Fruit fly (Drosophila melanogaster): ENCODE data around the gene lsn.

The lsn gene

DNA sequence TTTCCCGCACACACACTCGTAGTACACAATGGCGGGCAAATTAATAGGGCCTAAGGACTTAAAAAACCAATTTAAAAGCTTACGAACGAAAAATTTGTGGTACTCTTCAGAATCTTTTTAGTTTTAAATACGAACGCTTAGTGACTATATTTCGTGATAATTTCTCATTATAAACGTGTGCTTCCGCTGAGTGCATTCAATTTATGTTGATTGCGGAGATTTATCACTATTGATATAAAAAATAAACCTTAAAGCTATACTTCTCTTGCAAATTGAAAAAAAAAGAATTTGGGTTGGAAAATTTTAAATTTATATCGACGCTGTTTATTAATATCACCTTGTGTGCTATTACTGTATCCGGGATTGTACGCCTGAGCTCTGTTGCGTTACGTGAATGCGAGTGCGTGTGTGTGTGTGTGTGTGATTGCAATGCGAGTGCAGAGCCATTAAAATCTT is 16.0 kb upstream of the lsn start (continued):
- TF ChIP-seq sc (optimal IDR thresholded peaks at IDR 0.05) (no peak), sc (GFP tag; optimal IDR thresholded peaks at IDR 0.05) (peak; percentile 53), pnt (GFP tag; optimal IDR thresholded peaks at IDR 0.05) (peak; percentile 61), tna (GFP tag; IDR thresholded peaks at IDR 0.05; ENCODE audit: partially characterized antibody) (no peak), exex (tag; optimal IDR thresholded peaks at IDR 0.05) (no peak), Atf6 (GFP tag; IDR thresholded peaks at IDR 0.05) (no peak), lov (optimal IDR thresholded peaks at IDR 0.05) (no peak), lov (GFP tag; IDR thresholded peaks at IDR 0.05) (no peak), CG6654 (GFP tag; optimal IDR thresholded peaks at IDR 0.05) (peak; percentile 51), CG5953 (GFP tag; IDR thresholded peaks at IDR 0.05) (no peak), BEAF-32 (GFP tag; optimal IDR thresholded peaks at IDR 0.05) (no peak), HHEX (GFP tag; optimal IDR thresholded peaks at IDR 0.05) (peak; percentile 69), CG4854 (GFP tag; optimal IDR thresholded peaks at IDR 0.05) (peak; percentile 26), CG6813 (GFP tag; optimal IDR thresholded peaks at IDR 0.05) (peak; percentile 66), kah (GFP tag; optimal IDR thresholded peaks at IDR 0.05) (peak; percentile 28), chif (GFP tag; optimal IDR thresholded peaks at IDR 0.05) (peak; percentile 60 to 68), Trl (optimal IDR thresholded peaks at IDR 0.05) (no peak), Trl (GFP tag; optimal IDR thresholded peaks at IDR 0.05) (peak; percentile 66), dm (GFP tag; optimal IDR thresholded peaks at IDR 0.05) (no peak), ttk (GFP tag; IDR thresholded peaks at IDR 0.05) (0 out of 2 replicates have a peak, but pooled peaks have one; percentile 56), CG17612 (GFP tag; IDR thresholded peaks at IDR 0.05) (no peak), CG13424 (tag; optimal IDR thresholded peaks at IDR 0.05) (peak; percentile 75), cato (GFP tag; optimal IDR thresholded peaks at IDR 0.05; ENCODE audit: borderline replicate concordance) (peak; percentile 24), prd (optimal IDR thresholded peaks at IDR 0.05) (no peak), prd (GFP tag; IDR thresholded peaks at IDR 0.05) (no peak; the same call in 1 of the 3 replicates), Sry-δ (GFP tag; optimal IDR thresholded peaks at IDR 0.05) (peak; percentile 33), bcd (GFP tag; optimal IDR thresholded peaks at IDR 0.05) (peak; percentile 71), tio (GFP tag; optimal IDR thresholded peaks at IDR 0.05) (peak; percentile 80), sim (GFP tag; IDR thresholded peaks at IDR 0.05) (peak; percentile 51), CG11723 (GFP tag; optimal IDR thresholded peaks at IDR 0.05) (peak; percentile 51), Hr51 (GFP tag; optimal IDR thresholded peaks at IDR 0.05) (peak; percentile 13 to 81), Pdp1 (GFP tag; optimal IDR thresholded peaks at IDR 0.05) (peak; percentile 76 to 78), CG3281 (GFP tag; optimal IDR thresholded peaks at IDR 0.05) (peak; percentile 55), vvl (GFP tag; IDR thresholded peaks at IDR 0.05) (no peak), CG1024 (GFP tag; IDR thresholded peaks at IDR 0.05) (no peak), Ada2b (GFP tag; IDR thresholded peaks at IDR 0.05) (peak; percentile 59), bab2 (GFP tag; optimal IDR thresholded peaks at IDR 0.05) (peak; percentile 52), CG2712 (tag; optimal IDR thresholded peaks at IDR 0.05) (peak; percentile 86), dati (GFP tag; IDR thresholded peaks at IDR 0.05) (no peak), danr (GFP tag; IDR thresholded peaks at IDR 0.05) (no peak), Lhr (GFP tag; optimal IDR thresholded peaks at IDR 0.05) (peak; percentile 35), CG5180 (GFP tag; optimal IDR thresholded peaks at IDR 0.05) (peak; percentile 60), CG17385 (GFP tag; optimal IDR thresholded peaks at IDR 0.05) (peak; percentile 65), CG14710 (tag; optimal IDR thresholded peaks at IDR 0.05) (peak; percentile 85), CG30431 (GFP tag; optimal IDR thresholded peaks at IDR 0.05) (peak; percentile 66), CG33557 (GFP tag; optimal IDR thresholded peaks at IDR 0.05) (peak; percentile 69), D19B (GFP tag; optimal IDR thresholded peaks at IDR 0.05) (peak; percentile 8), CG17829 (tag; optimal IDR thresholded peaks at IDR 0.05) (peak; percentile 78), hth (optimal IDR thresholded peaks at IDR 0.05) (no peak), gem (tag; optimal IDR thresholded peaks at IDR 0.05) (peak; percentile 86), Antp (GFP tag; optimal IDR thresholded peaks at IDR 0.05) (peak; percentile 61), lbe (GFP tag; optimal IDR thresholded peaks at IDR 0.05) (peak; percentile 89)
